Worm (Caenorhabditis elegans): ENCODE results near the gene oac-30.

- no peak for TF ChIP-seq W03F9.2 (tag; optimal IDR thresholded peaks at IDR 0.05)
- no peak for TF ChIP-seq him-1 (tag; optimal IDR thresholded peaks at IDR 0.05)
- TF ChIP-seq dao-5 (tag; optimal IDR thresholded peaks at IDR 0.05) = no peak
Measured at ce11 chrII:1236479-1236878, 30.2 kb downstream of the oac-30 start.

Measured in whole organism, L4/young adult.